Fruit fly (Drosophila melanogaster) whole organism, embryonic: ENCODE data around the gene CG34427.

Source experiments
- CG10979 ChIP-seq: fragments of 200-800 bp; sonication (Bioruptor generic); optimal IDR thresholded peaks from 2 replicates; lab custom pipeline; 2018; ENCODE audit warnings: missing biosample characterization, mild to moderate bottlenecking, missing genetic modification characterization, moderate library complexity
- CG11398 ChIP-seq: fragments of 200-800 bp; sonication (Bioruptor generic); optimal IDR thresholded peaks from 2 replicates; lab custom pipeline; 2016; ENCODE audit warnings: missing biosample characterization, missing genetic modification characterization
- CG14710 ChIP-seq: fragments of 200-800 bp; sonication (Bioruptor generic); optimal IDR thresholded peaks from 3 replicates; lab custom pipeline; 2019; ENCODE audit warnings: missing biosample characterization, mild to moderate bottlenecking, missing genetic modification characterization, moderate library complexity
- CG17328 ChIP-seq: fragments of 200-800 bp; sonication (Bioruptor generic); IDR thresholded peaks from 2 replicates; pipeline ENCODE4 v1.3.6; 2022; ENCODE audit warnings: missing biosample characterization, missing genetic modification characterization
- CG17359 ChIP-seq: fragments of 200-800 bp; sonication (Bioruptor generic); optimal IDR thresholded peaks from 3 replicates; lab custom pipeline; 2018; ENCODE audit warnings: missing biosample characterization, mild to moderate bottlenecking, missing genetic modification characterization, moderate library complexity
- CG17568 ChIP-seq: fragments of 200-800 bp; sonication (Bioruptor generic); optimal IDR thresholded peaks from 2 replicates; lab custom pipeline; 2018; ENCODE audit warnings: missing biosample characterization, mild to moderate bottlenecking, missing genetic modification characterization, moderate library complexity
- CG30403 ChIP-seq: fragments of 200-800 bp; sonication (Bioruptor generic); optimal IDR thresholded peaks from 3 replicates; lab custom pipeline; 2016; ENCODE audit warnings: missing biosample characterization, missing genetic modification characterization
- CG32532 ChIP-seq: fragments of 200-800 bp; sonication (Bioruptor generic); IDR thresholded peaks from 2 replicates; pipeline ENCODE4 v1.3.6; 2022; ENCODE audit warnings: missing biosample characterization, missing genetic modification characterization
- CG32767 ChIP-seq: fragments of 200-800 bp; sonication (Bioruptor generic); IDR thresholded peaks from 2 replicates; pipeline ENCODE4 v1.3.6; 2022; ENCODE audit warnings: missing biosample characterization, missing genetic modification characterization
- CG4282 ChIP-seq: fragments of 200-800 bp; sonication (Bioruptor generic); optimal IDR thresholded peaks from 2 replicates; lab custom pipeline; 2016; ENCODE audit warnings: missing biosample characterization, missing genetic modification characterization
- CG4424 ChIP-seq: fragments of 200-800 bp; sonication (Bioruptor generic); optimal IDR thresholded peaks from 3 replicates; lab custom pipeline; 2016; ENCODE audit warnings: missing biosample characterization, missing genetic modification characterization
- CG4854 ChIP-seq: fragments of 200-800 bp; sonication (Bioruptor generic); optimal IDR thresholded peaks from 2 replicates; lab custom pipeline; 2016; ENCODE audit warnings: missing biosample characterization, missing genetic modification characterization, inconsistent platforms
- CG6272 ChIP-seq: fragments of 200-800 bp; sonication (Bioruptor generic); IDR thresholded peaks from 2 replicates; pipeline ENCODE4 v1.3.6; 2022; ENCODE audit warnings: missing biosample characterization, missing genetic modification characterization
- CG6683 ChIP-seq: fragments of 200-800 bp; sonication (Bioruptor generic); optimal IDR thresholded peaks from 2 replicates; lab custom pipeline; 2017; ENCODE audit warnings: missing biosample characterization, mild to moderate bottlenecking, missing genetic modification characterization, missing genetic modification reagents
- CG6791 ChIP-seq: fragments of 200-800 bp; sonication (Bioruptor generic); IDR thresholded peaks from 3 replicates; pipeline ENCODE4 v1.3.6; 2022; ENCODE audit warnings: missing biosample characterization, missing genetic modification characterization; ENCODE audit not compliant: partially characterized antibody
- CG6854 ChIP-seq: fragments of 200-800 bp; sonication (Bioruptor generic); optimal IDR thresholded peaks from 3 replicates; lab custom pipeline; 2017; ENCODE audit warnings: missing biosample characterization, mild to moderate bottlenecking, missing genetic modification characterization
- CG7556 ChIP-seq: fragments of 200-800 bp; sonication (Bioruptor generic); optimal IDR thresholded peaks from 2 replicates; lab custom pipeline; 2017; ENCODE audit warnings: missing biosample characterization, mild to moderate bottlenecking, missing genetic modification characterization
- CG8924 ChIP-seq: fragments of 200-800 bp; optimal IDR thresholded peaks from 3 replicates; lab custom pipeline; 2019; ENCODE audit warnings: missing biosample characterization, mild to moderate bottlenecking, missing genetic modification characterization, moderate library complexity
- D19B ChIP-seq: fragments of 200-800 bp; sonication (Bioruptor generic); optimal IDR thresholded peaks from 2 replicates; lab custom pipeline; 2017; ENCODE audit warnings: missing biosample characterization, mild to moderate bottlenecking, missing genetic modification characterization
- Dek ChIP-seq: fragments of 200-800 bp; sonication (Bioruptor generic); optimal IDR thresholded peaks from 3 replicates; lab custom pipeline; 2019; ENCODE audit warnings: missing biosample characterization, mild to moderate bottlenecking, missing genetic modification characterization, moderate library complexity
- HLH54F ChIP-seq: fragments of 200-800 bp; sonication (Bioruptor generic); optimal IDR thresholded peaks from 3 replicates; lab custom pipeline; 2016; ENCODE audit warnings: missing biosample characterization, missing genetic modification characterization
- Hsf ChIP-seq: fragments of 200-800 bp; sonication (Bioruptor generic); optimal IDR thresholded peaks from 3 replicates; lab custom pipeline; 2016; ENCODE audit warnings: missing biosample characterization, missing genetic modification characterization
- Med ChIP-seq: fragments of 200-800 bp; sonication (Bioruptor generic); peaks from one replicate; lab custom pipeline; 2016; ENCODE audit warnings: missing biosample characterization, missing genetic modification characterization, mild to moderate bottlenecking, inconsistent platforms, moderate library complexity
- Myb ChIP-seq: fragments of 200-800 bp; sonication (Bioruptor generic); optimal IDR thresholded peaks from 2 replicates; lab custom pipeline; 2016; ENCODE audit warnings: missing biosample characterization, missing genetic modification characterization
- Optix ChIP-seq: fragments of 200-800 bp; sonication (Bioruptor generic); IDR thresholded peaks from 3 replicates; pipeline ENCODE4 v1.3.6; 2022; ENCODE audit warnings: missing biosample characterization, missing genetic modification characterization
- Sox100B ChIP-seq: fragments of 200-800 bp; sonication (Bioruptor generic); optimal IDR thresholded peaks from 3 replicates; lab custom pipeline; 2018; ENCODE audit warnings: missing biosample characterization, mild to moderate bottlenecking, missing genetic modification characterization
- bowl ChIP-seq: fragments of 200-800 bp; sonication (Bioruptor generic); IDR thresholded peaks from 2 replicates; pipeline ENCODE4 v1.3.6; 2022; ENCODE audit warnings: missing biosample characterization, missing genetic modification characterization
- cad ChIP-seq: fragments of >200 bp; optimal IDR thresholded peaks from 2 replicates; lab custom pipeline; 2017; ENCODE audit warnings: missing biosample characterization, missing genetic modification characterization
- chn ChIP-seq: fragments of 200-800 bp; sonication (Bioruptor generic); optimal IDR thresholded peaks from 2 replicates; lab custom pipeline; 2016; ENCODE audit warnings: missing biosample characterization, missing genetic modification characterization
- emc ChIP-seq: fragments of 200-800 bp; sonication (Bioruptor generic); optimal IDR thresholded peaks from 2 replicates; lab custom pipeline; 2016; ENCODE audit warnings: missing biosample characterization, missing genetic modification characterization
- eve ChIP-seq, 2 experiments: fragments of >200 bp; optimal IDR thresholded peaks; 2 replicates each; lab custom pipeline; 2017; ENCODE audit warnings: missing biosample characterization in 2 of 2, missing genetic modification characterization in 2 of 2
- exex ChIP-seq: fragments of 200-800 bp; sonication (Bioruptor generic); optimal IDR thresholded peaks from 4 replicates; lab custom pipeline; 2018; ENCODE audit warnings: missing biosample characterization, mild to moderate bottlenecking, missing genetic modification characterization, moderate library complexity
- fd64A ChIP-seq: fragments of 200-800 bp; sonication (Bioruptor generic); optimal IDR thresholded peaks from 3 replicates; lab custom pipeline; 2018; ENCODE audit warnings: missing biosample characterization, mild to moderate bottlenecking, missing genetic modification characterization
- grau ChIP-seq: fragments of 200-800 bp; optimal IDR thresholded peaks from 3 replicates; lab custom pipeline; 2019; ENCODE audit warnings: missing biosample characterization, mild to moderate bottlenecking, missing genetic modification characterization, moderate library complexity
- hbn ChIP-seq: fragments of 200-800 bp; sonication (Bioruptor generic); IDR thresholded peaks from 2 replicates; pipeline ENCODE4 v1.3.6; 2022; ENCODE audit warnings: missing biosample characterization, missing genetic modification characterization; ENCODE audit not compliant: partially characterized antibody
- hkb ChIP-seq, 2 experiments: fragments of 200-800 bp in 1 of 2; fragments of >200 bp in 1 of 2; sonication (Bioruptor generic) in 1 of 2; IDR thresholded peaks in 1 of 2; optimal IDR thresholded peaks in 1 of 2; 2 replicates each; pipeline versions ENCODE4 v1.3.6 to Lab custom; 2017 to 2022; ENCODE audit warnings: missing biosample characterization in 1 of 2, missing genetic modification characterization in 1 of 2
- hth ChIP-seq: fragments of >200 bp; optimal IDR thresholded peaks from 2 replicates; lab custom pipeline; 2017; ENCODE audit warnings: inconsistent platforms
- jing ChIP-seq: fragments of 200-800 bp; sonication (Bioruptor generic); optimal IDR thresholded peaks from 2 replicates; lab custom pipeline; 2018; ENCODE audit warnings: missing biosample characterization, mild to moderate bottlenecking, missing genetic modification characterization
- kni ChIP-seq: fragments of 200-800 bp; sonication (Bioruptor generic); optimal IDR thresholded peaks from 3 replicates; lab custom pipeline; 2017; ENCODE audit warnings: mild to moderate bottlenecking, missing biosample characterization, missing genetic modification reagents, missing genetic modification characterization
- lilli ChIP-seq: fragments of 200-800 bp; sonication (Bioruptor generic); optimal IDR thresholded peaks from 3 replicates; lab custom pipeline; 2016; ENCODE audit warnings: missing biosample characterization, missing genetic modification characterization
- otp ChIP-seq: fragments of 200-800 bp; sonication (Bioruptor generic); IDR thresholded peaks from 3 replicates; pipeline ENCODE4, ENCODE4 v1.3.6; 2022; ENCODE audit warnings: missing biosample characterization, missing genetic modification characterization
- ranshi ChIP-seq: fragments of 200-800 bp; sonication (Bioruptor generic); IDR thresholded peaks from 2 replicates; pipeline ENCODE4 v1.3.6; 2022; ENCODE audit warnings: missing biosample characterization, missing genetic modification characterization
- sim ChIP-seq: fragments of 200-800 bp; sonication (Bioruptor generic); IDR thresholded peaks from 2 replicates; pipeline ENCODE4 v1.3.6; 2022; ENCODE audit warnings: missing biosample characterization, missing genetic modification characterization
- sima ChIP-seq: fragments of 200-800 bp; sonication (Bioruptor generic); optimal IDR thresholded peaks from 2 replicates; lab custom pipeline; 2016; ENCODE audit warnings: missing biosample characterization, missing genetic modification characterization
- slou ChIP-seq: fragments of 200-800 bp; sonication (Bioruptor generic); optimal IDR thresholded peaks from 3 replicates; lab custom pipeline; 2016; ENCODE audit warnings: missing biosample characterization, missing genetic modification characterization
- sr ChIP-seq: fragments of 200-800 bp; sonication (Bioruptor generic); IDR thresholded peaks from 3 replicates; pipeline ENCODE4 v1.3.6; 2022; ENCODE audit warnings: missing biosample characterization, missing genetic modification characterization
- sug ChIP-seq: fragments of 200-800 bp; optimal IDR thresholded peaks from 2 replicates; lab custom pipeline; 2019; ENCODE audit warnings: missing biosample characterization, mild to moderate bottlenecking, missing genetic modification characterization, moderate library complexity
- unc-4 ChIP-seq: fragments of 200-800 bp; sonication (Bioruptor generic); IDR thresholded peaks from 2 replicates; pipeline ENCODE4 v1.3.6; 2022; ENCODE audit warnings: missing biosample characterization, missing genetic modification characterization; ENCODE audit not compliant: partially characterized antibody
- zen2 ChIP-seq: fragments of 200-800 bp; sonication (Bioruptor generic); IDR thresholded peaks from 3 replicates; pipeline ENCODE4 v1.3.6; 2022; ENCODE audit warnings: missing biosample characterization, missing genetic modification characterization; ENCODE audit not compliant: partially characterized antibody

The CG34427 gene

dm6 chr3L:8839563-8840425 lies 35.2 kb downstream of the CG34427 start (continued):
- TF ChIP-seq sr (GFP tag; lab: Robert Waterston, UW) (no peak), CG8924 (no peak), grau (tag; lab: Kevin White, UChicago) (no peak), Dek (tag; lab: Kevin White, UChicago) (no peak), CG10979 (tag; lab: Kevin White, UChicago) (peak; percentile 64), D19B (GFP tag; lab: Kevin White, UChicago) (peak; percentile 63), sima (GFP tag; lab: Kevin White, UChicago) (no peak), hth (lab: Kevin White, UChicago) (no peak), CG17359 (no peak), HLH54F (GFP tag; lab: Kevin White, UChicago) (no peak), chn (no peak), CG7556 (GFP tag; lab: Kevin White, UChicago) (peak; percentile 35), Sox100B (no peak), CG32767 (GFP tag; lab: Robert Waterston, UW) (no peak), emc (GFP tag; lab: Kevin White, UChicago) (no peak), unc-4 (no peak), otp (no peak), CG4424 (GFP tag; lab: Kevin White, UChicago) (peak; percentile 8), sim (no peak), CG32532 (GFP tag; lab: Robert Waterston, UW) (no peak), CG4282 (no peak), Optix (GFP tag; lab: Robert Waterston, UW) (no peak), jing (GFP tag; lab: Kevin White, UChicago) (no peak), bowl (GFP tag; lab: Robert Waterston, UW) (no peak), hkb (optimal IDR thresholded peaks at IDR 0.05; lab: Kevin White, UChicago) (no peak), hkb (GFP tag; IDR thresholded peaks at IDR 0.05; lab: Robert Waterston, UW) (no peak), eve (GFP tag; optimal IDR thresholded peaks at IDR 0.05; lab: Kevin White, UChicago) (no peak), Hsf (GFP tag; lab: Kevin White, UChicago) (no peak), Myb (GFP tag; lab: Kevin White, UChicago) (no peak), CG11398 (GFP tag; lab: Kevin White, UChicago) (no peak), CG4854 (GFP tag; lab: Kevin White, UChicago) (no peak), CG6272 (GFP tag; lab: Robert Waterston, UW) (no peak), CG30403 (GFP tag; lab: Kevin White, UChicago) (peak; percentile 3), zen2 (GFP tag; lab: Robert Waterston, UW) (no peak), slou (GFP tag; lab: Kevin White, UChicago) (no peak), hbn (GFP tag; lab: Robert Waterston, UW) (no peak), kni (GFP tag; lab: Kevin White, UChicago) (peak; percentile 59), CG17328 (no peak), cad (GFP tag; lab: Kevin White, UChicago) (no peak), fd64A (GFP tag; lab: Kevin White, UChicago) (no peak), lilli (no peak), Med (GFP tag; lab: Kevin White, UChicago) (peak; percentile 23), CG6683 (GFP tag; lab: Kevin White, UChicago) (no peak), CG17568 (no peak), CG14710 (tag; lab: Kevin White, UChicago) (peak; percentile 56), CG6791 (GFP tag; lab: Robert Waterston, UW) (no peak), exex (tag; lab: Kevin White, UChicago) (no peak), sug (tag; lab: Kevin White, UChicago) (no peak), ranshi (GFP tag; lab: Robert Waterston, UW) (no peak), CG6854 (GFP tag; lab: Kevin White, UChicago) (no peak)
